Worm (Caenorhabditis elegans): Measurements from ENCODE around the gene M60.7.

DNA sequence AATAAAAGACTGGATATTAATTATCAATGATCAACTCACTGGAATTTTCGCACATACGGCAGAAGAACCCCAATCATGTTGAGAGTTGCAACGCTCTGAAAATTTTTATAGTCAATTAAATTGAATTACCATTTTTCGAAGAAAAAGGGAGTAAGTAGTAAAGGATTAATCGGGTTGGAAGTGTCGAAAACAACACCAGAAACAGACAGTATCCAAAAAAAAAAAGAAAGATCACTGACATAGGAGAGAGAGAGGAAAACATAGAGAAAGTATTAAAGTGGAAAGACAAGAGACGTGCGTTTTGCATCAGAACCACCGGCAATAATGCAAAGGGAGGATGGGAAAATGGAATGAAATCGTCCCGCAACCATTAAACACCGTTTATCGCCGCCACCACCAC is 41.3 kb upstream of the M60.7 start, which contains the start of gene inx-5:
- TF ChIP-seq mep-1 (tag; optimal IDR thresholded peaks at IDR 0.05), result no peak
- TF ChIP-seq unc-120 (tag; optimal IDR thresholded peaks at IDR 0.05; ENCODE audit: poor library complexity, severe bottlenecking), result no peak
- no peak for TF ChIP-seq lin-13 (tag; optimal IDR thresholded peaks at IDR 0.05)
- TF ChIP-seq flh-1 (GFP tag; optimal IDR thresholded peaks at IDR 0.05), result no peak
- TF ChIP-seq nhr-76 (tag; optimal IDR thresholded peaks at IDR 0.05), result no peak
- no peak for TF ChIP-seq nhr-237 (tag; optimal IDR thresholded peaks at IDR 0.05)
- TF ChIP-seq M03D4.4 (tag; optimal IDR thresholded peaks at IDR 0.05), result no peak
- TF ChIP-seq nhr-28 (tag; optimal IDR thresholded peaks at IDR 0.05), result no peak
- TF ChIP-seq ztf-11 (tag; optimal IDR thresholded peaks at IDR 0.05), result no peak
- TF ChIP-seq zip-8 (tag; optimal IDR thresholded peaks at IDR 0.05), result no peak
- TF ChIP-seq pha-4 (tag; optimal IDR thresholded peaks at IDR 0.05), result no peak

All from whole organism, mixed stage, embryonic.